Worm (Caenorhabditis elegans) whole organism, L4 larva: ENCODE data around the gene R08D7.7.

Source experiments
- D1046.2 ChIP-seq: fragments of 200-800 bp; sonication (Bioruptor generic); IDR thresholded peaks from 2 replicates; pipeline ENCODE4 v1.3.6; 2022; ENCODE audit warnings: missing genetic modification characterization, missing compliant biosample characterization
- F37D6.2 ChIP-seq: sonication (generic microtip); optimal IDR thresholded peaks from 2 replicates; lab custom pipeline; 2016; ENCODE audit warnings: mild to moderate bottlenecking, missing genetic modification characterization, missing compliant biosample characterization
- F44E2.7 ChIP-seq: fragments of 200-800 bp; sonication (Bioruptor generic); IDR thresholded peaks from 2 replicates; pipeline ENCODE4 v2.1.2; 2022; ENCODE audit warnings: missing genetic modification characterization, missing compliant biosample characterization
- F49E8.2 ChIP-seq: sonication (generic microtip); optimal IDR thresholded peaks from 2 replicates; lab custom pipeline; 2016; ENCODE audit warnings: missing compliant biosample characterization, mild to moderate bottlenecking, missing genetic modification characterization, borderline replicate concordance
- T20F7.1 ChIP-seq: fragments of 200-800 bp; sonication (Bioruptor generic); optimal IDR thresholded peaks from 2 replicates; lab custom pipeline; 2018; ENCODE audit warnings: mild to moderate bottlenecking, missing genetic modification characterization, missing compliant biosample characterization
- T26A8.4 ChIP-seq: fragments of 200-800 bp; sonication (Bioruptor generic); IDR thresholded peaks from 2 replicates; pipeline ENCODE4 v1.3.6; 2022; ENCODE audit warnings: missing genetic modification characterization, missing compliant biosample characterization
- Y105C5A.15 ChIP-seq: fragments of 200-800 bp; sonication (Bioruptor generic); IDR thresholded peaks from 2 replicates; pipeline ENCODE4 v1.3.6; 2022; ENCODE audit warnings: missing genetic modification characterization, missing compliant biosample characterization
- Y48G9A.11 ChIP-seq: fragments of 200-800 bp; sonication (Bioruptor generic); IDR thresholded peaks from 2 replicates; pipeline ENCODE4 v1.3.6; 2022; ENCODE audit warnings: missing genetic modification reagents, missing genetic modification characterization, missing compliant biosample characterization
- Y5F2A.4 ChIP-seq: fragments of 200-800 bp; sonication (Bioruptor generic); optimal IDR thresholded peaks from 2 replicates; lab custom pipeline; 2018; ENCODE audit warnings: mild to moderate bottlenecking, missing genetic modification characterization, missing compliant biosample characterization
- Y75B8A.6 ChIP-seq: fragments of 200-800 bp; sonication (Bioruptor generic); IDR thresholded peaks from 2 replicates; pipeline ENCODE4 v1.3.6; 2022; ENCODE audit warnings: missing genetic modification reagents, missing genetic modification characterization, missing compliant biosample characterization
- aha-1 ChIP-seq: fragments of 150-350 bp; peaks from one replicate; lab custom pipeline; 2014; ENCODE audit warnings: missing biosample characterization, missing genetic modification characterization
- ceh-32 ChIP-seq: sonication (generic microtip); optimal IDR thresholded peaks from 2 replicates; lab custom pipeline; 2016; ENCODE audit warnings: mild to moderate bottlenecking, missing genetic modification characterization, missing compliant biosample characterization; ENCODE audit not compliant: poor library complexity
- ctbp-1 ChIP-seq: fragments of 200-800 bp; sonication (Bioruptor generic); IDR thresholded peaks from 2 replicates; pipeline ENCODE4 v1.3.6; 2022; ENCODE audit warnings: missing genetic modification reagents, missing genetic modification characterization, missing compliant biosample characterization
- daf-16 ChIP-seq, 3 experiments: sonication (generic microtip); optimal IDR thresholded peaks; 2 replicates each; lab custom pipeline; 2016 to 2017; ENCODE audit warnings: missing genetic modification characterization in 3 of 3, missing genetic modification reagents in 3 of 3, mild to moderate bottlenecking in 2 of 3, missing compliant biosample characterization in 2 of 3, missing biosample characterization in 1 of 3, moderate library complexity in 1 of 3
- dmd-9 ChIP-seq: fragments of 200-800 bp; sonication (Bioruptor generic); IDR thresholded peaks from 2 replicates; pipeline ENCODE4 v1.3.6; 2022; ENCODE audit warnings: missing genetic modification reagents, missing genetic modification characterization, missing compliant biosample characterization
- gei-8 ChIP-seq: fragments of 200-800 bp; sonication (Bioruptor generic); optimal IDR thresholded peaks from 2 replicates; lab custom pipeline; 2018; ENCODE audit warnings: mild to moderate bottlenecking, missing genetic modification characterization, missing compliant biosample characterization
- hif-1 ChIP-seq, 2 experiments: sonication (generic microtip); optimal IDR thresholded peaks; 2 replicates each; lab custom pipeline; 2016 to 2017; ENCODE audit warnings: missing compliant biosample characterization in 2 of 2, missing genetic modification characterization in 2 of 2, missing genetic modification reagents in 2 of 2, missing genotype in 2 of 2, mild to moderate bottlenecking in 1 of 2
- hlh-11 ChIP-seq: fragments of 200-800 bp; sonication (Bioruptor generic); optimal IDR thresholded peaks from 2 replicates; lab custom pipeline; 2018; ENCODE audit warnings: mild to moderate bottlenecking, missing genetic modification characterization, missing compliant biosample characterization
- hlh-30 ChIP-seq: sonication (generic microtip); optimal IDR thresholded peaks from 2 replicates; lab custom pipeline; 2017; ENCODE audit warnings: antibody characterized with exemption, mild to moderate bottlenecking, missing genetic modification characterization, missing compliant biosample characterization; ENCODE audit not compliant: insufficient read depth
- hmg-1.1 ChIP-seq: fragments of 200-800 bp; sonication (Bioruptor generic); IDR thresholded peaks from 2 replicates; pipeline ENCODE4 v1.3.6; 2022; ENCODE audit warnings: missing genetic modification reagents, missing genetic modification characterization, missing compliant biosample characterization
- lim-7 ChIP-seq: fragments of 200-800 bp; sonication (Bioruptor generic); IDR thresholded peaks from 2 replicates; pipeline ENCODE4 v1.3.6; 2022; ENCODE audit warnings: missing genetic modification characterization, missing compliant biosample characterization
- lin-15B ChIP-seq: fragments of 150-350 bp; sonication (generic microtip); optimal IDR thresholded peaks from 3 replicates; lab custom pipeline; 2014; ENCODE audit warnings: missing biosample characterization, missing genetic modification characterization
- lin-29 ChIP-seq: fragments of 200-800 bp; sonication (Bioruptor generic); IDR thresholded peaks from 2 replicates; pipeline ENCODE4 v1.3.6; 2022; ENCODE audit warnings: missing genetic modification reagents, missing genetic modification characterization, missing compliant biosample characterization
- lin-38 ChIP-seq: fragments of 200-800 bp; sonication (Bioruptor generic); IDR thresholded peaks from 2 replicates; pipeline ENCODE4 v1.3.6; 2022; ENCODE audit warnings: missing genetic modification reagents, missing genetic modification characterization, missing compliant biosample characterization
- lsy-2 ChIP-seq, 2 experiments: fragments of 150-350 bp in 1 of 2; sonication (generic microtip) in 1 of 2; optimal IDR thresholded peaks; 2 replicates each; lab custom pipeline; 2014 to 2017; ENCODE audit warnings: missing biosample characterization in 2 of 2, missing genetic modification characterization in 2 of 2
- mdt-29 ChIP-seq: fragments of 200-800 bp; sonication (Bioruptor generic); IDR thresholded peaks from 2 replicates; pipeline ENCODE4 v1.3.6; 2022; ENCODE audit warnings: missing genetic modification reagents, missing genetic modification characterization, missing compliant biosample characterization
- mep-1 ChIP-seq: fragments of 150-350 bp; sonication (generic microtip); optimal IDR thresholded peaks from 3 replicates; lab custom pipeline; 2014; ENCODE audit warnings: missing biosample characterization, missing genetic modification characterization
- mxl-3 ChIP-seq: fragments of 200-800 bp; sonication (Bioruptor generic); optimal IDR thresholded peaks from 2 replicates; lab custom pipeline; 2018; ENCODE audit warnings: mild to moderate bottlenecking, missing genetic modification characterization, missing compliant biosample characterization
- nhr-102 ChIP-seq: sonication (generic microtip); optimal IDR thresholded peaks from 2 replicates; lab custom pipeline; 2016; ENCODE audit warnings: mild to moderate bottlenecking, missing genetic modification characterization, moderate library complexity, missing compliant biosample characterization
- nhr-237 ChIP-seq: sonication (generic microtip); optimal IDR thresholded peaks from 2 replicates; lab custom pipeline; 2017; ENCODE audit warnings: missing biosample characterization, missing genetic modification characterization
- nhr-28 ChIP-seq: fragments of 150-350 bp; optimal IDR thresholded peaks from 2 replicates; lab custom pipeline; 2014; ENCODE audit warnings: missing biosample characterization, missing genetic modification characterization
- nhr-41 ChIP-seq: fragments of 200-800 bp; sonication (Bioruptor generic); IDR thresholded peaks from 2 replicates; pipeline ENCODE4 v1.3.6; 2022; ENCODE audit warnings: missing genetic modification reagents, missing genetic modification characterization, missing compliant biosample characterization
- nhr-6 ChIP-seq: fragments of 150-350 bp; optimal IDR thresholded peaks from 2 replicates; lab custom pipeline; 2014; ENCODE audit warnings: missing biosample characterization, missing genetic modification characterization
- nhr-76 ChIP-seq: fragments of 150-350 bp; optimal IDR thresholded peaks from 2 replicates; lab custom pipeline; 2014; ENCODE audit warnings: missing biosample characterization, missing genetic modification characterization
- pqm-1 ChIP-seq: sonication (generic microtip); optimal IDR thresholded peaks from 2 replicates; lab custom pipeline; 2017; ENCODE audit warnings: missing biosample characterization, missing genetic modification characterization
- rbr-2 ChIP-seq: sonication (generic microtip); optimal IDR thresholded peaks from 2 replicates; lab custom pipeline; 2016; ENCODE audit warnings: missing genotype, missing genetic modification characterization, missing compliant biosample characterization
- skn-1 ChIP-seq: fragments of 150-350 bp; optimal IDR thresholded peaks from 2 replicates; lab custom pipeline; 2014; ENCODE audit warnings: missing biosample characterization, missing genetic modification characterization
- snpc-1.2 ChIP-seq: fragments of 200-800 bp; sonication (Bioruptor generic); IDR thresholded peaks from 2 replicates; pipeline ENCODE4 v1.3.6; 2022; ENCODE audit warnings: missing genetic modification reagents, missing genetic modification characterization, missing compliant biosample characterization
- unc-39 ChIP-seq: sonication (generic microtip); optimal IDR thresholded peaks from 2 replicates; lab custom pipeline; 2017; ENCODE audit warnings: missing biosample characterization, missing genetic modification characterization
- unc-62 ChIP-seq, 3 experiments: fragments of 150-350 bp in 1 of 3; sonication (generic microtip); optimal IDR thresholded peaks in 2 of 3; peaks in 1 of 3; 1 replicate in 1 of 3; 2 replicates in 2 of 3; lab custom pipeline; 2014 to 2017; ENCODE audit warnings: missing biosample characterization in 3 of 3, missing genetic modification characterization in 3 of 3, missing genetic modification reagents in 3 of 3, missing genotype in 1 of 3
- zip-11 ChIP-seq: fragments of 200-800 bp; sonication (Bioruptor generic); IDR thresholded peaks from 2 replicates; pipeline ENCODE4 v1.3.6; 2022; ENCODE audit warnings: missing genetic modification characterization, missing compliant biosample characterization
- ztf-11 ChIP-seq: fragments of 150-350 bp; optimal IDR thresholded peaks from 2 replicates; lab custom pipeline; 2014; ENCODE audit warnings: missing biosample characterization, missing genetic modification characterization

The R08D7.7 gene

DNA sequence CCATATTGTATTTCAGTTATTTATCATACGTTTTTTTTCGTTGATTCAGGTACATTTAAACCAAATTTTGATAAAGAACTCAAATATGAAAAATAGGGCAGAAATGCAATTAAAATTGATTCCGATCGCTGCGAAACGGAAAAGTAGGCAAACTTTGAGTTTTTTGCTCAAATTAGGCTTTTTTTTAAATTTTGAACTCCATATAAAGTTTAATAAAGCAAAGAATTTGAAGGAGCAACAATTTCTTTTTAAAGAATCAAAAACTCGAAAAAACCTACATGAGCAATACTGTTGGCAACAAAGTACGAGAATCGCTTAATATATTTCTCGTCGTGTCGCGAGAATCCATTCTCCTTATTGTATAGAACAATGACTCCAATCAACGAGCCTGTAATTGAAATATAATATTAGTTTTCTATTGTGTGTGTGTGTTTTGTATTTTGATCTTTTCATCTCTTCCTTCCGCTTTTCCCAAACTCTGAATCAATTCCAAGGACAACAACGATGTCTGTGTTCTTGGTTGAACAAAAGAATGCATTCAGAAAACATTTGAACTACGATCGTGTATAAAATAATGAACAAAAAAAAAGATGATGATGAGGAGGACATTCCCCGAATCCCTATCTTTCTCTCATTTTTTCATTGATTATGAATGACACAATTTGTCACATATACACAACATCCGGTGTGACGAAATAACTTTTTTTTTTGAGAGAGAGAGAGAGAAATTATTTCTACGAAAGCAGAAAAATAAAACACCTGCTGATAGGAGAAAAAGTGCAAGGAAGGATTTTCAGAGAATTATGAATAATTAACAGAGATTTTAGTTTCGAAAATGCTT is 11.1 kb upstream of the R08D7.7 start (continued):
- TF ChIP-seq unc-62 (GFP tag; optimal IDR thresholded peaks at IDR 0.05 in 1 of 2; lab: Kevin White, UChicago) (peak in 1 of 2 experiments; percentile 82), unc-62 (tag; optimal IDR thresholded peaks at IDR 0.05; lab: Kevin White, UChicago) (no peak), hmg-1.1 (GFP tag; lab: Robert Waterston, UW) (0 out of 2 replicates have a peak, but pooled peaks have one; percentile 35), lim-7 (0 out of 2 replicates have a peak, but pooled peaks have one; percentile 5), mdt-29 (GFP tag; lab: Robert Waterston, UW) (0 out of 2 replicates have a peak, but pooled peaks have one; percentile 36), Y75B8A.6 (GFP tag; lab: Robert Waterston, UW) (0 out of 2 replicates have a peak, but pooled peaks have one; percentile 2), nhr-76 (tag; lab: Kevin White, UChicago) (no peak), mep-1 (tag; lab: Kevin White, UChicago) (no peak), lsy-2 (tag; optimal IDR thresholded peaks at IDR 0.05; lab: Kevin White, UChicago) (peak in 1 of 2 experiments; percentile 32), dmd-9 (GFP tag; lab: Robert Waterston, UW) (peak; percentile 27; the same call in 1 of the 2 replicates), rbr-2 (no peak), mxl-3 (GFP tag; lab: Kevin White, UChicago) (no peak), pqm-1 (no peak)

DNA sequence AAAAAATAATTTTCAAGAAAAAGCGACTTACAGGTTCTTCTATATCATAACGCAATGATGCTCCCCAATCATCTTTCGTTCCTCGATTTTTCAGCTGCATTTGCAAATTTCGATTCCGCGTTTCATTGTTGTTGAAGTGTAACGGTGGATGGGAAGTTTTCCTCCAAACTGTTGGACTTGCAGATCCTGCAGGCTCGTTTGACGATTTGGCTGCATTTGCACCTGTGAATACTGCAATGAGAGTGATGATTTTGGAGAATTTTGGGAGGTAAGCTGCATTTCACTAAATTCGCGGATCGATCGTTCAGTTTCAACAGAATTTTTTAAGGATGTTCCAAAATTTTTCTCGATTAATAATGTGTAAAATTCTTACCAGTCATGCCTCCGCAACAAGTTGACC is 9.0 kb upstream of the R08D7.7 start:
- TF ChIP-seq nhr-237 (tag; lab: Kevin White, UChicago): no peak
- no peak for TF ChIP-seq T20F7.1 (GFP tag; lab: Kevin White, UChicago)
- peak; percentile 84 for TF ChIP-seq aha-1 (tag; lab: Kevin White, UChicago)
- no peak for TF ChIP-seq zip-11
- TF ChIP-seq nhr-28 (tag; lab: Kevin White, UChicago): no peak
- TF ChIP-seq D1046.2 (GFP tag; lab: Robert Waterston, UW): no peak
- TF ChIP-seq unc-62 (GFP tag; optimal IDR thresholded peaks at IDR 0.05 in 1 of 2; lab: Kevin White, UChicago): peak in 1 of 2 experiments; percentile 91
- TF ChIP-seq unc-62 (tag; optimal IDR thresholded peaks at IDR 0.05; lab: Kevin White, UChicago): no peak
- no peak for TF ChIP-seq lin-29 (GFP tag; lab: Robert Waterston, UW)

DNA sequence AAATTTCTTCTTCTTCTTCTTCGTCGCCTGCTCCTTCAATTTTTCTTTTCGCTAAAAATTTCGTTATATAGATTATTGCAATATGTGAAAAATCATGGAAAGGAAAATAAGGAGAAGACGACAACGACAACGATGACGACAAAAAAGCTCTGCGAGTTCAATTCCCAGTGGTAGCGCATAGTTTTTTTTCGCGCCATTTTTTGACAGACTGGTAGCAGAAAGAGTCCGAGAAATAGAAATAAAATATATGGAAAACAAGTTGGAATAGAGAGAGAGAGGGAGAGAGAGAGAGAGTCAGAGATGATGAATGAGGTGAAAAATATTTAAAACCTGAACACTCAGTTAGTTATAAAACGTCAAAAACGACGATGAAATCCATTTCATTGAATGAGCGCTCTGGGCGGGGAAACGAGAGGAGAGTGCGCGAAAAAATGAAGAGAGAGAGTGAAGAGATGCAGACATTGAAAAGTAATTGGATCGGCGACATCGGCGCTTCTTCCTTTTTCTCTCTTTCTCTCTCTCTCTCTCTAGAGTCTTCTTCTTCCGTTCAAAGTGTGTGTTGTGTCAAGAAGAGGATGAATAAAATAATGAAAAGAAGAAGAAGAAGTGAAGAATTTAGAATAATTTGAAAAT is 7.9 kb upstream of the R08D7.7 start, which contains the start of gene pde-2:
Gene pde-2, minus strand, starts transcription at position 51 of the 633 bp plus-strand sequence.
- TF ChIP-seq Y5F2A.4 (GFP tag; lab: Kevin White, UChicago): no peak
- peak; percentile 54 for TF ChIP-seq hlh-11 (tag; lab: Kevin White, UChicago)
- peak in 1 of 2 experiments; percentile 9 for TF ChIP-seq hif-1 (tag; optimal IDR thresholded peaks at IDR 0.05; lab: Kevin White, UChicago)
- TF ChIP-seq unc-39 (tag; lab: Kevin White, UChicago): no peak
- no peak for TF ChIP-seq unc-62 (GFP tag; optimal IDR thresholded peaks at IDR 0.05 in 1 of 2; lab: Kevin White, UChicago)
- TF ChIP-seq unc-62 (tag; optimal IDR thresholded peaks at IDR 0.05; lab: Kevin White, UChicago): no peak
- TF ChIP-seq hlh-30: peak; percentile 32
- TF ChIP-seq nhr-41: no peak
- TF ChIP-seq skn-1 (tag; lab: Kevin White, UChicago): no peak
- no peak for TF ChIP-seq mxl-3 (GFP tag; lab: Kevin White, UChicago)
- TF ChIP-seq T26A8.4 (GFP tag; lab: Robert Waterston, UW): no peak
- no peak for TF ChIP-seq nhr-6
- TF ChIP-seq rbr-2: peak; percentile 52
- TF ChIP-seq F44E2.7 (GFP tag; lab: Robert Waterston, UW): no peak
- TF ChIP-seq ctbp-1 (GFP tag; lab: Robert Waterston, UW): peak; percentile 76
- no peak for TF ChIP-seq Y105C5A.15
- no peak for TF ChIP-seq D1046.2 (GFP tag; lab: Robert Waterston, UW)
- no peak for TF ChIP-seq pqm-1
- no peak for TF ChIP-seq ceh-32 (tag; lab: Kevin White, UChicago)
- no peak for TF ChIP-seq nhr-102 (tag; lab: Kevin White, UChicago)
- TF ChIP-seq lin-38 (GFP tag; lab: Robert Waterston, UW): no peak
- TF ChIP-seq lin-15B (tag; lab: Kevin White, UChicago): no peak
- no peak for TF ChIP-seq F37D6.2 (tag; lab: Kevin White, UChicago)
- TF ChIP-seq ztf-11 (tag; lab: Kevin White, UChicago): no peak
- peak in 1 of 2 experiments; percentile 76 for TF ChIP-seq lsy-2 (tag; optimal IDR thresholded peaks at IDR 0.05; lab: Kevin White, UChicago)
- TF ChIP-seq gei-8 (GFP tag; lab: Kevin White, UChicago): no peak
- no peak for TF ChIP-seq snpc-1.2 (GFP tag; lab: Robert Waterston, UW)
- TF ChIP-seq F49E8.2 (tag; lab: Kevin White, UChicago): no peak
- no peak for TF ChIP-seq lin-29 (GFP tag; lab: Robert Waterston, UW)
- no peak for TF ChIP-seq daf-16 (GFP tag; optimal IDR thresholded peaks at IDR 0.05; lab: Kevin White, UChicago)
- no peak for TF ChIP-seq daf-16 (tag; optimal IDR thresholded peaks at IDR 0.05; lab: Kevin White, UChicago)
- TF ChIP-seq Y48G9A.11: no peak
